Worm (Caenorhabditis elegans) whole organism, young adult: Measurements from ENCODE around the gene F35E12.2.

Experiments
- F23B12.7 ChIP-seq: sonication (generic microtip); optimal IDR thresholded peaks from 2 replicates; lab custom pipeline; 2017; ENCODE audit warnings: missing genetic modification characterization, mild to moderate bottlenecking, missing compliant biosample characterization, antibody characterized with exemption, moderate library complexity; ENCODE audit not compliant: insufficient read depth
- K11D2.4 ChIP-seq: fragments of 200-800 bp; sonication (Bioruptor generic); IDR thresholded peaks from 2 replicates; pipeline ENCODE4 v1.3.6; 2022; ENCODE audit warnings: missing genetic modification reagents, missing genetic modification characterization, missing compliant biosample characterization
- Y67H2A.10 ChIP-seq: fragments of 200-800 bp; sonication (Bioruptor generic); conservative IDR thresholded peaks from 2 replicates; pipeline ENCODE4 v1.3.6; 2022; ENCODE audit warnings: missing genetic modification reagents, missing genetic modification characterization, missing compliant biosample characterization
- ceh-27 ChIP-seq: fragments of 200-800 bp; sonication (Bioruptor generic); optimal IDR thresholded peaks from 2 replicates; lab custom pipeline; 2018; ENCODE audit warnings: mild to moderate bottlenecking, missing genetic modification characterization, moderate library complexity, missing compliant biosample characterization
- egrh-3 ChIP-seq: fragments of 200-800 bp; sonication (Bioruptor generic); IDR thresholded peaks from 2 replicates; pipeline ENCODE4 v1.3.6; 2022; ENCODE audit warnings: missing genetic modification reagents, missing genetic modification characterization, missing compliant biosample characterization
- gei-17 ChIP-seq: fragments of 200-800 bp; sonication (Bioruptor generic); optimal IDR thresholded peaks from 2 replicates; lab custom pipeline; 2018; ENCODE audit warnings: mild to moderate bottlenecking, missing genetic modification characterization, missing compliant biosample characterization
- him-1 ChIP-seq: sonication (generic microtip); optimal IDR thresholded peaks from 2 replicates; lab custom pipeline; 2016; ENCODE audit warnings: missing genotype, missing genetic modification reagents, missing genetic modification characterization, missing compliant biosample characterization
- hrde-1 ChIP-seq: sonication (generic microtip); optimal IDR thresholded peaks from 2 replicates; lab custom pipeline; 2016; ENCODE audit warnings: missing genetic modification characterization, mild to moderate bottlenecking, missing compliant biosample characterization, moderate library complexity, missing genotype, missing genetic modification reagents, borderline replicate concordance
- lin-35 ChIP-seq, 3 experiments: fragments of 150-350 bp in 2 of 3; sonication (generic microtip) in 1 of 3; optimal IDR thresholded peaks; 2 replicates each; lab custom pipeline; 2014 to 2018; ENCODE audit warnings: missing biosample characterization in 3 of 3, missing genetic modification characterization in 3 of 3, missing genetic modification reagents in 3 of 3
- nhr-120 ChIP-seq: fragments of 200-800 bp; sonication (Bioruptor generic); IDR thresholded peaks from 2 replicates; pipeline ENCODE4 v1.3.6; 2022; ENCODE audit warnings: missing genetic modification characterization, missing compliant biosample characterization
- snpc-3.4 ChIP-seq: sonication (generic microtip); optimal IDR thresholded peaks from 2 replicates; lab custom pipeline; 2017; ENCODE audit warnings: missing genetic modification characterization, mild to moderate bottlenecking, missing compliant biosample characterization, antibody characterized with exemption, moderate library complexity, missing genotype, missing genetic modification reagents
- tlf-1 ChIP-seq: fragments of 200-800 bp; sonication (Bioruptor generic); optimal IDR thresholded peaks from 2 replicates; lab custom pipeline; 2018; ENCODE audit warnings: mild to moderate bottlenecking, missing genetic modification characterization, missing compliant biosample characterization
- unc-130 ChIP-seq: sonication (generic microtip); optimal IDR thresholded peaks from 2 replicates; lab custom pipeline; 2016; ENCODE audit warnings: missing genetic modification reagents, missing genetic modification characterization, missing compliant biosample characterization
- ztf-26 ChIP-seq: sonication (generic microtip); optimal IDR thresholded peaks from 2 replicates; lab custom pipeline; 2017; ENCODE audit warnings: missing genetic modification characterization, missing compliant biosample characterization

- no peak for TF ChIP-seq him-1 (tag; lab: Kevin White, UChicago)
- no peak for TF ChIP-seq lin-35 (GFP tag; optimal IDR thresholded peaks at IDR 0.05; lab: Kevin White, UChicago)
- no peak for TF ChIP-seq nhr-120
- no peak for TF ChIP-seq unc-130 (GFP tag; lab: Kevin White, UChicago)
- TF ChIP-seq Y67H2A.10 (GFP tag; lab: Robert Waterston, UW): no peak
- TF ChIP-seq egrh-3 (GFP tag; lab: Robert Waterston, UW): no peak
- TF ChIP-seq K11D2.4: no peak
- no peak for TF ChIP-seq hrde-1 (tag; lab: Kevin White, UChicago)
- no peak for TF ChIP-seq tlf-1 (GFP tag; lab: Kevin White, UChicago)
- TF ChIP-seq gei-17 (GFP tag; lab: Kevin White, UChicago): no peak
- TF ChIP-seq snpc-3.4 (tag; lab: Kevin White, UChicago): no peak
- TF ChIP-seq F23B12.7 (tag; lab: Kevin White, UChicago): no peak
- no peak for TF ChIP-seq ztf-26 (tag; lab: Kevin White, UChicago)
- no peak for TF ChIP-seq ceh-27 (GFP tag; lab: Kevin White, UChicago)
Observed at ce11 chrV:13711060-13711459, 13.6 kb downstream of the F35E12.2 start, which contains the start of gene srx-96.
